Fruit fly (Drosophila melanogaster) whole organism: ENCODE data around the gene Trc8.

ENCODE experiments used
- CG8478 ChIP-seq: fragments of >200 bp; optimal IDR thresholded peaks from 2 replicates; lab custom pipeline; 2018; ENCODE audit warnings: inconsistent platforms
- Dll ChIP-seq: fragments of >200 bp; optimal IDR thresholded peaks from 2 replicates; lab custom pipeline; 2017
- EcR ChIP-seq, 2 experiments: fragments of >200 bp; optimal IDR thresholded peaks; 2 replicates each; lab custom pipeline; 2017; ENCODE audit warnings: missing biosample characterization in 2 of 2, missing genetic modification characterization in 2 of 2, missing genetic modification reagents in 2 of 2
- pan ChIP-seq: fragments of >200 bp; optimal IDR thresholded peaks from 2 replicates; lab custom pipeline; 2017
- psq ChIP-seq: fragments of >200 bp; optimal IDR thresholded peaks from 2 replicates; lab custom pipeline; 2017
- usp ChIP-seq: fragments of >200 bp; optimal IDR thresholded peaks from 2 replicates; lab custom pipeline; 2017; ENCODE audit warnings: missing biosample characterization, missing genetic modification characterization, mixed read lengths

Trc8 gene

DNA sequence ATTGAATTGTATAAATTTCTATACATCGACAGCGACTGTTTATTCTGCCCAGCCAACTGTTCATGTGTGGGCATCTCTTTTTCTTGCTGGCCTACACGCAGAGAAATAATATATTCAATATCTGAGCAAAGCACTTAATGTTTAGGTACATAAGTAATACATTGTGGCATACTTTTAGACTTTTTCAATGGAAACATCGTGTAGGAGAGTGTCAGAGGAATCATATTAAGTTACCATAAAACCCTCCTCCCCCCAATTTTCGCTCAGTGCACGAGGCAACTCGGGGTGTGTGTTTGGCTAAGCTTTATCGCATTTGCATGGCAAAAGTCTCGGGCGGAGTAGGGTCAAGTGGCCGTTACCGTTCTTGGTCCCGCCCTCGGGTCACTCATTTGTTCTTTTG is 33.5 kb downstream of the Trc8 start:
- TF ChIP-seq pan (lab: Kevin White, UChicago) = no peak
- TF ChIP-seq EcR (GFP tag; optimal IDR thresholded peaks at IDR 0.05; lab: Kevin White, UChicago) = no peak
- TF ChIP-seq Dll (lab: Kevin White, UChicago) = no peak
- TF ChIP-seq psq (lab: Kevin White, UChicago) = no peak
- no peak for TF ChIP-seq CG8478
- no peak for TF ChIP-seq usp (GFP tag; lab: Kevin White, UChicago)

DNA sequence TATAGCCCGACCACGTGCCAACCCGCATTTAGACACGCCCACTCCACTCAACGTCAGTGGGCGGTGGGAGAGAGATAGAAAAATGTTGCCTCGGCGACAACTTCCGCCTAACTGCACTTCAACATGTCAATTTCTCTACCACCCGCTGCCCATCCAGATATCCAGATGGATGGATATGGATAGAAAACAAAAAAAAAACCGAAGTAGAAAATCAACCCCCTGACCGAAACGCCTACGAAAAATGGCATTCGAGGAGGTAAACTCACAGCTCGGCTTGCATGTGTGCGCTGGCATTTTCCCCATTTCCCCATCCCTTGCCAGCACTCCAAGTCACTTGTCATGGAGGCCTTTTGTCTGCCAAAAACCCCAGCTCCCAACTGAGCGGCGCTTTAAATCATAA is 36.8 kb downstream of the Trc8 start:
- TF ChIP-seq pan (lab: Kevin White, UChicago) = no peak
- no peak for TF ChIP-seq usp (GFP tag; lab: Kevin White, UChicago)
- no peak for TF ChIP-seq EcR (GFP tag; optimal IDR thresholded peaks at IDR 0.05; lab: Kevin White, UChicago)
- TF ChIP-seq CG8478 = no peak
- TF ChIP-seq Dll (lab: Kevin White, UChicago) = no peak
- no peak for TF ChIP-seq psq (lab: Kevin White, UChicago)

- no peak for TF ChIP-seq psq (lab: Kevin White, UChicago)
- no peak for TF ChIP-seq usp (GFP tag; lab: Kevin White, UChicago)
- no peak for TF ChIP-seq CG8478
- TF ChIP-seq EcR (GFP tag; optimal IDR thresholded peaks at IDR 0.05; lab: Kevin White, UChicago) = no peak
- no peak for TF ChIP-seq Dll (lab: Kevin White, UChicago)
- TF ChIP-seq pan (lab: Kevin White, UChicago) = no peak
These were observed 41.8 kb downstream of the Trc8 start for dm6 chr3R:29461846-29462245.

dm6 chr3R:29461069-29461468 is 42.5 kb downstream of the Trc8 start:
- TF ChIP-seq EcR (GFP tag; optimal IDR thresholded peaks at IDR 0.05; lab: Kevin White, UChicago) (peak; percentile 29 to 71), Dll (lab: Kevin White, UChicago) (no peak)

- no peak for TF ChIP-seq psq (lab: Kevin White, UChicago)
- TF ChIP-seq pan (lab: Kevin White, UChicago) = no peak
- no peak for TF ChIP-seq Dll (lab: Kevin White, UChicago)
- no peak for TF ChIP-seq usp (GFP tag; lab: Kevin White, UChicago)
- no peak for TF ChIP-seq CG8478
- no peak for TF ChIP-seq EcR (GFP tag; optimal IDR thresholded peaks at IDR 0.05; lab: Kevin White, UChicago)
These were observed 43.2 kb downstream of the Trc8 start for dm6 chr3R:29460225-29460927.

dm6 chr3R:29458689-29459136 is 44.9 kb downstream of the Trc8 start:
- TF ChIP-seq usp (GFP tag; lab: Kevin White, UChicago) = no peak
- no peak for TF ChIP-seq psq (lab: Kevin White, UChicago)
- peak in 1 of 2 experiments; percentile 76 for TF ChIP-seq EcR (GFP tag; optimal IDR thresholded peaks at IDR 0.05; lab: Kevin White, UChicago)
- no peak for TF ChIP-seq Dll (lab: Kevin White, UChicago)
- TF ChIP-seq CG8478 = no peak

- TF ChIP-seq pan (lab: Kevin White, UChicago) (no peak), Dll (lab: Kevin White, UChicago) (no peak), EcR (GFP tag; optimal IDR thresholded peaks at IDR 0.05; lab: Kevin White, UChicago) (no peak), psq (lab: Kevin White, UChicago) (no peak), CG8478 (no peak), usp (GFP tag; lab: Kevin White, UChicago) (no peak)
These were observed 45.7 kb downstream of the Trc8 start for dm6 chr3R:29457779-29458382.

DNA sequence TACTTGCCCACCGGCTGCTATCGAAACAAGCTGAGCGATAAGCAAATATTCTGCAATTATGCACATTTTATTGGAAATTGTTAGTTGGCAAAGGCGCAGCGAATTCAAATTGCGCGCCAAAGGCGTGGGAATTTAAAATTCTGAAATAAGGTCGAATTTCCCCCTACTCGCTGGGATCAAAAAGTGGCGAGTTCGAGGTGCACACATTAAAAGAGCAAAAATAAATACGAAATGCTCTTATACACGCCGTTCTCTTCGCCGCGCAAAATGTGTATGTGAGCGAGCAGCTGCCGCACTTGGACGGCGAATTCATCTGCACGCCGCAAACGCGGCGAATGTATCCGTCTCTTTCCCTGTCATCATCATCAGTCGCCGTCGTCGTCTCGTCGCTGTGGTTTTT is 46.4 kb downstream of the Trc8 start:
- no peak for TF ChIP-seq usp (GFP tag; lab: Kevin White, UChicago)
- TF ChIP-seq Dll (lab: Kevin White, UChicago) = peak; percentile 35
- TF ChIP-seq pan (lab: Kevin White, UChicago) = no peak
- TF ChIP-seq EcR (GFP tag; optimal IDR thresholded peaks at IDR 0.05; lab: Kevin White, UChicago) = no peak
- no peak for TF ChIP-seq CG8478
- no peak for TF ChIP-seq psq (lab: Kevin White, UChicago)

DNA sequence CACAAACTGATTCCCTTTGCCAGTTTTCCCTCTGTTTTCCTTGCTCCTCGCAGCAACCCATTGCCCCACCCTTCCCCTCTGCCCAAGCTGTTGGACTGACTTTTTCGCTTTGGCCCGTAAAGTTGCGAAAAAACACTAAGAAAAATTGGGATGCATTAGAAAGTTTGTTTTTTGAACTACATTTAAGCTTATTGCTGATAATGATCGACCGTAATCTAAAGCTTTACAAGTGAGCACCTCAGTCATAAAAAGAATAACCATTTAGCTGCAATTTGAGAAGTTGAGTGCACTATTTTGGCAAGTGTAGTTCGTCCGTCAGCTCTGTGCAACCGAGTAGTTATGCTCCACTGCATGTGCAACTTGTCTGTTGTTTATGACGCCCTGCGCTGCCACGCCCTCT is 53.3 kb downstream of the Trc8 start:
- no peak for TF ChIP-seq Dll (lab: Kevin White, UChicago)
- TF ChIP-seq CG8478 = no peak
- TF ChIP-seq pan (lab: Kevin White, UChicago) = no peak
- no peak for TF ChIP-seq EcR (GFP tag; optimal IDR thresholded peaks at IDR 0.05; lab: Kevin White, UChicago)
- TF ChIP-seq psq (lab: Kevin White, UChicago) = no peak
- no peak for TF ChIP-seq usp (GFP tag; lab: Kevin White, UChicago)
